Fruit fly (Drosophila melanogaster): ENCODE data around the gene BORCS6.
A peak's percentile ranks its signal among the peaks of the same experiment; 100 is the strongest.

DNA sequence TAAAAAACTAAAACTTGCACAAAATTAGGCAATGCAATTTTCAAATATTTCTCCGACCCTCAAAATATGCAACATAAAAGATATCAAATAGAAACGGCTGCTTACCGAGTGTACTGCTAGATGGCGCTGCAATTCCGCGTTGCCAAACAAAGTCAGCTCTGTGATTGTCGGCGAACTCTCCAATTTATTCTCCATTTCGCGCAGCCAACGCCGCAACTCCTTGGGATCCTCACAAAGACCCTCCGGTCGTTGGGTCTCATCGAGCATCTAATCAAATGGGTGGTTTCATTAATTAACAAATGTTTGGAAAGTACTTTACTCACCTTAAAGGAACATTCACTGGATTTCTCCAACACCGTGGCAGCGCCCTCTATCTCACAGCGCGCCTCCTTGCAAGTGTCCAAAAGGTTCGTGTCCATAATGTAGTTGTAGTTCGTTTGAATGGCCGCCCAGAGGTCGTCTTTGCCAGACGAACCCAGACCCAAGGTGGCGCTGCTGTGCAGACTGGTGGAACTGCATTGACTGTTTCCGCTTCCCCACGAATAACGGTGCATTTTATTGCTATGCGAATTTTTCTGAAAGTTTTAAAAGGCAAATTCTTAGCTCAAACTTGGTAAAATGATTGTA lies 34.8 kb upstream of the BORCS6 start:
- TF ChIP-seq toe (GFP tag; optimal IDR thresholded peaks at IDR 0.05) (peak; percentile 78), Crg-1 (GFP tag; optimal IDR thresholded peaks at IDR 0.05) (peak; percentile 90)

Data from whole organism, adult.